Fruit fly (Drosophila melanogaster): ENCODE data around the gene CG9536.

CG9536 gene

DNA sequence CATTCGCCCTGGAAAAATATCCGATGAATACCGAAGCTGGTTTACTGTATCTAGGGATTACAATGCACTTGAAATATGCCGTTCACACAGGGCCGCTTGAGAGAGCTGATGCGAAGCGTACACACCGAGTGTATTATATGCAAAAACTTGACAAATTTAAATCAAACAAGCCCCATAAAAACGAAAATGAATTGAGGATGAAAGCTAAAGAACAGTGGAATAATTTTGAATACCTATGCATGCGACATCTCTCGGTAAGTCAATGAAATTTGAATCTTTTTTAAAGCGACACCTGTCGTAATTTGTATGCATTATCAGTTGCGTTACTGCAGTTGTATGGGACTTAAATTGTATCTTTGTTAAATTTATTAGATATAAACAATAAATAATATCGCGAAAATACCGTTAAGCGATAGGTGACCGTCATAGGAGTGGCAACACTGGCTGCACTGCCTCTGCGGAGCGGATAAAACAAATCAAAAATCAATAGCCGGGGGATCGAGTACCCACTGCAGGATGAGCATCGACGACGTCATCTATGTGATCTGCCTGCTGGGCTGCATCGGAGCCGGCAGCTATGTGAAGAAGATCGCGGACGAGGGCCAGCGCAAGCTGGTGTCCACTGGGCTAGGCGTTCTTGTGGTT is 20.7 kb downstream of the CG9536 start, which contains the start of gene frj (continued):
- TF ChIP-seq chinmo (GFP tag; IDR thresholded peaks at IDR 0.05; ENCODE audit: partially characterized antibody) (0 out of 4 replicates have a peak, but pooled peaks have one; percentile 59), ato (GFP tag; IDR thresholded peaks at IDR 0.05; ENCODE audit: partially characterized antibody) (0 out of 2 replicates have a peak, but pooled peaks have one; percentile 14), CG15601 (tag; optimal IDR thresholded peaks at IDR 0.05) (peak; percentile 46), HLHmδ (GFP tag; optimal IDR thresholded peaks at IDR 0.05) (no peak), Asciz (GFP tag; optimal IDR thresholded peaks at IDR 0.05) (no peak), salm (tag; optimal IDR thresholded peaks at IDR 0.05) (peak; percentile 36), Doc3 (GFP tag; IDR thresholded peaks at IDR 0.05; ENCODE audit: partially characterized antibody) (0 out of 3 replicates have a peak, but pooled peaks have one; percentile 59), CG12299 (tag; optimal IDR thresholded peaks at IDR 0.05) (peak; percentile 62), CG14014 (GFP tag; IDR thresholded peaks at IDR 0.05) (peak; percentile 64), zf30C (GFP tag; optimal IDR thresholded peaks at IDR 0.05) (no peak), ro (GFP tag; IDR thresholded peaks at IDR 0.05) (no peak), CG14667 (GFP tag; IDR thresholded peaks at IDR 0.05) (peak; percentile 34; the same call in 1 of the 2 replicates), CG18476 (GFP tag; optimal IDR thresholded peaks at IDR 0.05) (peak; percentile 33), slp2 (GFP tag; optimal IDR thresholded peaks at IDR 0.05) (peak; percentile 56), CG7786 (GFP tag; optimal IDR thresholded peaks at IDR 0.05) (peak; percentile 70), schlank (tag; optimal IDR thresholded peaks at IDR 0.05) (no peak), CG14860 (GFP tag; IDR thresholded peaks at IDR 0.05; ENCODE audit: partially characterized antibody) (peak; percentile 60; the same call in 2 of the 3 replicates), unc-4 (GFP tag; IDR thresholded peaks at IDR 0.05; ENCODE audit: partially characterized antibody) (peak; percentile 63), fd64A (GFP tag; optimal IDR thresholded peaks at IDR 0.05) (no peak), run (tag; optimal IDR thresholded peaks at IDR 0.05) (no peak), Sox100B (GFP tag; optimal IDR thresholded peaks at IDR 0.05) (no peak), CG1792 (GFP tag; optimal IDR thresholded peaks at IDR 0.05) (no peak), pan (optimal IDR thresholded peaks at IDR 0.05) (no peak), pan (GFP tag; optimal IDR thresholded peaks at IDR 0.05 in 1 of 2, IDR thresholded peaks at IDR 0.05 in 1 of 2) (no peak), CG11093 (GFP tag; IDR thresholded peaks at IDR 0.05) (no peak), CG34224 (GFP tag; IDR thresholded peaks at IDR 0.05; ENCODE audit: partially characterized antibody) (0 out of 3 replicates have a peak, but pooled peaks have one; percentile 38), Sin3A (optimal IDR thresholded peaks at IDR 0.05) (peak; percentile 91), CG4282 (GFP tag; optimal IDR thresholded peaks at IDR 0.05) (peak; percentile 66), Ssrp (tag; optimal IDR thresholded peaks at IDR 0.05) (peak; percentile 61), CG17186 (GFP tag; optimal IDR thresholded peaks at IDR 0.05) (peak; percentile 63), CG17829 (tag; optimal IDR thresholded peaks at IDR 0.05) (peak; percentile 65), grn (GFP tag; optimal IDR thresholded peaks at IDR 0.05) (no peak), CG12219 (GFP tag; optimal IDR thresholded peaks at IDR 0.05) (no peak), corto (GFP tag; optimal IDR thresholded peaks at IDR 0.05) (no peak), tin (GFP tag; optimal IDR thresholded peaks at IDR 0.05) (peak; percentile 67), Ets97D (GFP tag; optimal IDR thresholded peaks at IDR 0.05) (peak; percentile 90), jing (GFP tag; optimal IDR thresholded peaks at IDR 0.05) (no peak), CG10431 (GFP tag; optimal IDR thresholded peaks at IDR 0.05) (no peak), trh (GFP tag; optimal IDR thresholded peaks at IDR 0.05) (no peak), CG4820 (GFP tag; optimal IDR thresholded peaks at IDR 0.05) (peak; percentile 49), pnt (GFP tag; optimal IDR thresholded peaks at IDR 0.05) (peak; percentile 81), CG32772 (GFP tag; IDR thresholded peaks at IDR 0.05) (0 out of 2 replicates have a peak, but pooled peaks have one; percentile 33), bigmax (GFP tag; optimal IDR thresholded peaks at IDR 0.05) (no peak), MTF-1 (GFP tag; optimal IDR thresholded peaks at IDR 0.05; ENCODE audit: borderline replicate concordance) (peak; percentile 31), CG8089 (GFP tag; optimal IDR thresholded peaks at IDR 0.05) (peak; percentile 70), lmd (GFP tag; IDR thresholded peaks at IDR 0.05) (peak; percentile 76), CG16779 (GFP tag; IDR thresholded peaks at IDR 0.05) (no peak), exex (tag; optimal IDR thresholded peaks at IDR 0.05) (peak; percentile 10), CTCF (GFP tag; optimal IDR thresholded peaks at IDR 0.05) (peak; percentile 96), CG3065 (GFP tag; optimal IDR thresholded peaks at IDR 0.05) (peak; percentile 47)
